Fruit fly (Drosophila melanogaster): ENCODE data around the gene CG4743.

CG4743 gene

dm6 chr3R:25630541-25630940 is 49.8 kb downstream of the CG4743 start:
- TF ChIP-seq CG31224 (GFP tag; IDR thresholded peaks at IDR 0.05), result no peak
- TF ChIP-seq p53 (GFP tag; optimal IDR thresholded peaks at IDR 0.05), result no peak
- TF ChIP-seq schlank (tag; optimal IDR thresholded peaks at IDR 0.05), result no peak
- TF ChIP-seq ewg (GFP tag; optimal IDR thresholded peaks at IDR 0.05), result no peak
- TF ChIP-seq CG10274 (GFP tag; optimal IDR thresholded peaks at IDR 0.05), result no peak
- no peak for TF ChIP-seq D (optimal IDR thresholded peaks at IDR 0.05)
- no peak for TF ChIP-seq D (GFP tag; optimal IDR thresholded peaks at IDR 0.05)
- no peak for TF ChIP-seq CG6683 (GFP tag; optimal IDR thresholded peaks at IDR 0.05)
- no peak for TF ChIP-seq prd (optimal IDR thresholded peaks at IDR 0.05)
- TF ChIP-seq prd (GFP tag; IDR thresholded peaks at IDR 0.05), result 0 out of 3 replicates have a peak, but pooled peaks have one; percentile 4
- TF ChIP-seq CG16779 (GFP tag; IDR thresholded peaks at IDR 0.05), result no peak
- no peak for TF ChIP-seq hkb (optimal IDR thresholded peaks at IDR 0.05)
- 0 out of 2 replicates have a peak, but pooled peaks have one; percentile 7 for TF ChIP-seq hkb (GFP tag; IDR thresholded peaks at IDR 0.05)
- TF ChIP-seq gcm2 (GFP tag; optimal IDR thresholded peaks at IDR 0.05), result no peak
- no peak for TF ChIP-seq pita (GFP tag; optimal IDR thresholded peaks at IDR 0.05)
- no peak for TF ChIP-seq ERR (GFP tag; optimal IDR thresholded peaks at IDR 0.05)
- TF ChIP-seq dmrt99B (tag; optimal IDR thresholded peaks at IDR 0.05), result peak; percentile 58
- TF ChIP-seq Nf-YB (GFP tag; optimal IDR thresholded peaks at IDR 0.05), result no peak
- TF ChIP-seq CoRest (tag; optimal IDR thresholded peaks at IDR 0.05), result peak; percentile 18
- peak; percentile 11; the same call in 1 of the 3 replicates for TF ChIP-seq so (GFP tag; IDR thresholded peaks at IDR 0.05)
- TF ChIP-seq zf30C (GFP tag; optimal IDR thresholded peaks at IDR 0.05), result no peak
- TF ChIP-seq gro (GFP tag; optimal IDR thresholded peaks at IDR 0.05), result no peak
- TF ChIP-seq CG13624 (GFP tag; optimal IDR thresholded peaks at IDR 0.05), result no peak
- TF ChIP-seq H2.0 (GFP tag; IDR thresholded peaks at IDR 0.05), result 0 out of 2 replicates have a peak, but pooled peaks have one; percentile 17
- TF ChIP-seq Sox102F (GFP tag; optimal IDR thresholded peaks at IDR 0.05), result peak; percentile 60
- peak; percentile 25 for TF ChIP-seq CG10147 (GFP tag; optimal IDR thresholded peaks at IDR 0.05)
- no peak for TF ChIP-seq CG10654 (GFP tag; optimal IDR thresholded peaks at IDR 0.05)
- TF ChIP-seq CG7839 (tag; optimal IDR thresholded peaks at IDR 0.05), result peak; percentile 61
- TF ChIP-seq org-1 (GFP tag; optimal IDR thresholded peaks at IDR 0.05), result no peak
- no peak for TF ChIP-seq Hey (tag; optimal IDR thresholded peaks at IDR 0.05)
- peak; percentile 11 for TF ChIP-seq gsb-n (tag; optimal IDR thresholded peaks at IDR 0.05)
- TF ChIP-seq grn (GFP tag; optimal IDR thresholded peaks at IDR 0.05), result no peak
- no peak for TF ChIP-seq CG15696 (tag; optimal IDR thresholded peaks at IDR 0.05)
- peak; percentile 55 for TF ChIP-seq row (GFP tag; IDR thresholded peaks at IDR 0.05)
- no peak for TF ChIP-seq CG34376 (GFP tag; optimal IDR thresholded peaks at IDR 0.05)
- no peak for TF ChIP-seq Myb (GFP tag; optimal IDR thresholded peaks at IDR 0.05)
- TF ChIP-seq ttk (GFP tag; IDR thresholded peaks at IDR 0.05), result 0 out of 2 replicates have a peak, but pooled peaks have one; percentile 16
- TF ChIP-seq bab2 (GFP tag; optimal IDR thresholded peaks at IDR 0.05), result no peak
- 0 out of 2 replicates have a peak, but pooled peaks have one; percentile 22 for TF ChIP-seq esg (GFP tag; conservative IDR thresholded peaks at IDR 0.05)
- TF ChIP-seq hbn (GFP tag; IDR thresholded peaks at IDR 0.05; ENCODE audit: partially characterized antibody), result no peak
- peak; percentile 53; the same call in 2 of the 3 replicates for TF ChIP-seq tgo (GFP tag; IDR thresholded peaks at IDR 0.05)
- TF ChIP-seq Oli (tag; optimal IDR thresholded peaks at IDR 0.05), result peak; percentile 6
- TF ChIP-seq kah (GFP tag; optimal IDR thresholded peaks at IDR 0.05), result no peak
- TF ChIP-seq CG7987 (GFP tag; optimal IDR thresholded peaks at IDR 0.05), result no peak
- no peak for TF ChIP-seq sqz (GFP tag; optimal IDR thresholded peaks at IDR 0.05)
- TF ChIP-seq tap (tag; optimal IDR thresholded peaks at IDR 0.05), result peak; percentile 36
- peak; percentile 10 for TF ChIP-seq trem (tag; optimal IDR thresholded peaks at IDR 0.05)
- no peak for TF ChIP-seq Hr78 (GFP tag; optimal IDR thresholded peaks at IDR 0.05)
- peak; percentile 49 for TF ChIP-seq CG11504 (tag; optimal IDR thresholded peaks at IDR 0.05)
- TF ChIP-seq dm (GFP tag; optimal IDR thresholded peaks at IDR 0.05), result no peak
- no peak for TF ChIP-seq crp (GFP tag; optimal IDR thresholded peaks at IDR 0.05)

Data from whole organism, embryonic.